Worm (Caenorhabditis elegans): Measurements from ENCODE around the gene appg-1.
A peak's percentile ranks its signal among the peaks of the same experiment; 100 is the strongest.

DNA sequence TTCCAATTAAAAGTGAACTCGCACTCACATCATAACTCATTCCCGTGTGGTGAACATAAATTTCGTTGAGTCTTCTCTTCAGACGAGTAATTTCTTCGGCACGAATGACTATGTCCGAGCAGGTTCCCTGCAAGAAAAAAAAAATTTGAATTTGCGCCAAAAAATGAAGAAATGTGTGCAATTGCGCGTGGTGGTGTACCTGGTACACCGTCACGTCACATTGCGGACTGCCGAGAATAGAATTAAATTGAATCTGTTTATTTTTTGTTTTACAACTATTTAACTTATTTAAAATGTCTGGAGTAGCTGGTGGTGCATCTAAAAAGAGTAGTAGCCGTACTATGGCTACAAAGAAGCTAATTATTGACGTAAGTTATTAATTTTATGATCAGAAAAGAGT lies 24.9 kb upstream of the appg-1 start, which contains the start of gene mdt-22:
- TF ChIP-seq ztf-11 (tag; optimal IDR thresholded peaks at IDR 0.05) = no peak
- TF ChIP-seq lsy-2 (tag; optimal IDR thresholded peaks at IDR 0.05) = peak; percentile 79 to 84
- TF ChIP-seq skn-1 (tag; optimal IDR thresholded peaks at IDR 0.05) = no peak
- TF ChIP-seq nhr-237 (tag; optimal IDR thresholded peaks at IDR 0.05) = no peak
- TF ChIP-seq nhr-10 (tag; optimal IDR thresholded peaks at IDR 0.05) = no peak
- TF ChIP-seq lin-39 (tag; optimal IDR thresholded peaks at IDR 0.05) = no peak
- peak; percentile 77 for TF ChIP-seq lin-13 (GFP tag; optimal IDR thresholded peaks at IDR 0.05)
- TF ChIP-seq ama-1 (optimal IDR thresholded peaks at IDR 0.05) = no peak
- no peak for TF ChIP-seq nhr-12 (tag; optimal IDR thresholded peaks at IDR 0.05)
- peak; percentile 27 for TF ChIP-seq nhr-25 (tag; optimal IDR thresholded peaks at IDR 0.05)

Data from whole organism, L2 larva.